Worm (Caenorhabditis elegans): ENCODE data around the gene C44C10.5.
A peak's percentile ranks its signal among the peaks of the same experiment; 100 is the strongest.

Gene C44C10.5

DNA sequence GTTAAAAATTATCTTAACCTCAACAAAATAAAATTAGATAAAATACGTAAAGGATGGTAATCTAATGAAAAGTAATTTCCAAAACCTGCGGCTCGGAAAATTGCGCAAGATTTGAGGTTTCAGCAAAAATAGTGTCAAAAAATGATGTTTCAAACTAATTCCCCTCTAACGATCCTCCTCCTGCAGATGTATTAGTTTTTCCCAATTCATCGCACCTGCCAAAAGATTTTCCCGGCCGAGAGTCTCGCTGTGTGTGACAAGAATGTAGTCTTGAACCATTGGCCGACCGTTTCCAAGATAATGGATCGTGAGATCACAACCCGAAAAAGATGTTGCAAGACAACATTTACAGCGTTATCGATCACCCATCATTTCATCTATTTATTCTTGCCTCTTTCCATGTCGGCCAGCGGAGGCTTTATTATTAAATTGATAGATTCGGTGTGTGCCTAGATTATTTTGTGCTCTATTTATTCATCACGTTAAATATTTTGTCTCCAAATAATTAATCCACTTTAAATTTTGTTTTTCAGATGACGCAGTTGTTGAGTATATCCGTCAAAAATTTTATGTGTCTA, at the start of gene C44C10.5, which contains the start of gene C44C10.10:
TSS of gene C44C10.5 (plus strand) at position 528 of the 578 bp plus-strand sequence.
TSS of gene C44C10.10 (plus strand) at position 301 of the 578 bp plus-strand sequence.
- no peak for TF ChIP-seq ref-1 (GFP tag; conservative IDR thresholded peaks at IDR 0.05)
- no peak for TF ChIP-seq flt-1 (GFP tag; IDR thresholded peaks at IDR 0.05)
- no peak for TF ChIP-seq ztf-23 (GFP tag; IDR thresholded peaks at IDR 0.05)
- no peak for TF ChIP-seq med-1 (GFP tag; optimal IDR thresholded peaks at IDR 0.05; ENCODE audit: insufficient read depth)
- TF ChIP-seq tab-1 (GFP tag; IDR thresholded peaks at IDR 0.05) = no peak
- no peak for TF ChIP-seq cog-1 (tag; optimal IDR thresholded peaks at IDR 0.05)
- TF ChIP-seq T22C8.4 (GFP tag; IDR thresholded peaks at IDR 0.05) = no peak
- no peak for TF ChIP-seq klf-2 (GFP tag; conservative IDR thresholded peaks at IDR 0.05)
- no peak for TF ChIP-seq ztf-29 (GFP tag; IDR thresholded peaks at IDR 0.05)

DNA sequence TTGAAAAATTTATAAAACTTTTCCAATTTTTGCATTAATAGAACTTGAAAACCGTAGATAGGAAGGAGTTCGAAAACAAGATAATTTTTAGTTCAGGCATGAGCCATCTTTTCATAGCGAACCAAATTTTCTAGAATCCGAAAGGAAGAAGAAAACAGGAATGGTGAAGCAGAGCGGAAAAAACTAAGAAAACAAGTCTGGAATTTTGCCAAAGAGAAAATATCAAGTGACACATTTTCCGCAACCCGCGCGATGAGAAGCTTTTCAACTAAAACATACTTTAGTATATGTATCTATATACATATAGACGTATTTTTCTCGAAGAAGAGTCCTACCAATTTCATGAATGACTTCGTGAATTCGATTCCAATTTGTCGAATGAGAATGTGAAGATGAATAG, 48.8 kb upstream of the C44C10.5 start:
- TF ChIP-seq ztf-29 (GFP tag; IDR thresholded peaks at IDR 0.05) = no peak
- no peak for TF ChIP-seq klf-2 (GFP tag; conservative IDR thresholded peaks at IDR 0.05)
- no peak for TF ChIP-seq ref-1 (GFP tag; conservative IDR thresholded peaks at IDR 0.05)
- TF ChIP-seq med-1 (GFP tag; optimal IDR thresholded peaks at IDR 0.05; ENCODE audit: insufficient read depth) = no peak
- TF ChIP-seq ztf-23 (GFP tag; IDR thresholded peaks at IDR 0.05) = no peak
- TF ChIP-seq tab-1 (GFP tag; IDR thresholded peaks at IDR 0.05) = no peak

DNA sequence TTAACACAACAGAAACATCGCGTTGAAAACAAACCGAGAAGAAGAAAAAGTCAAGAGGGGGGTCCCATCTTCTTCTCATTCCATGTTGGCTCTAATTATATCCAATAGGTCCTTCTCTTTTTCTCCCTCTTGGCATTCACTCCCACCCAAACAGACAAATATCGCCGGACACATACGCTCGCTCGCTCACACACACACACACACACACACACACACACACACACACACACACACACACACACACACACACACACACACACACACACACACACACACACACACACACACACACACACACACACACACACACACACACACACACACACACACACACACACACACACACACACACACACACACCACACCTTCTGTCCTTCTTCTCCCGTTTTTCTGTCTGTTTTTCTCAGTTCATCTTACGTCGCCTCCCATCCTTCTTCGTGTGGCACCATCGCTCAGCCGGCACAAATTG, 46.5 kb upstream of the C44C10.5 start, which contains the start of gene sto-4:
TSS of gene sto-4 (plus strand) at position 360 of the 469 bp plus-strand sequence.
- TF ChIP-seq klf-2 (GFP tag; conservative IDR thresholded peaks at IDR 0.05) = 0 out of 2 replicates have a peak, but pooled peaks have one; percentile 31
- 0 out of 2 replicates have a peak, but pooled peaks have one; percentile 51 for TF ChIP-seq ztf-23 (GFP tag; IDR thresholded peaks at IDR 0.05)
- peak; percentile 72; the same call in 1 of the 2 replicates for TF ChIP-seq flt-1 (GFP tag; IDR thresholded peaks at IDR 0.05)
- peak; percentile 62 for TF ChIP-seq cog-1 (tag; optimal IDR thresholded peaks at IDR 0.05)

DNA sequence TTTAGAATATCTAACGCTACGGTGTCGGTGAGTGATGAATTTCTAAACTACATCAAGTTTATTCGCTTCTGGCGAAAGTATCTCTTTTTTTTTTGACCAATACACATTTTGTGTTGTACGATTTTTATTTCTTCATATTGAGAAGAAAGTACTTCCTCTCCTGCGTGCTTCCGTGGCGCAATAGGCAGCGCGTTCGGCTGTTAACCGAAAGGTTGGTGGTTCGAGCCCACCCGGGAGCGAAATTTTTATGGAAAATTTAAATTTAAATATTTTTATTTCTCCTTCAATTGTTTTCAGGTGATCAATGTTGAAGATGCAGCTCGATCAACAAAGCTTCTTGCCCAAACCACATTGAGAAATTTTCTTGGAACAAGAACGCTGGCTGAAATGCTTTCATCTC, 44.8 kb upstream of the C44C10.5 start:
- TF ChIP-seq flt-1 (GFP tag; IDR thresholded peaks at IDR 0.05) = 0 out of 2 replicates have a peak, but pooled peaks have one; percentile 39
- no peak for TF ChIP-seq ref-1 (GFP tag; conservative IDR thresholded peaks at IDR 0.05)
- peak; percentile 55; the same call in 1 of the 2 replicates for TF ChIP-seq T22C8.4 (GFP tag; IDR thresholded peaks at IDR 0.05)
- no peak for TF ChIP-seq ztf-23 (GFP tag; IDR thresholded peaks at IDR 0.05)
- no peak for TF ChIP-seq ztf-29 (GFP tag; IDR thresholded peaks at IDR 0.05)
- no peak for TF ChIP-seq cog-1 (tag; optimal IDR thresholded peaks at IDR 0.05)

DNA sequence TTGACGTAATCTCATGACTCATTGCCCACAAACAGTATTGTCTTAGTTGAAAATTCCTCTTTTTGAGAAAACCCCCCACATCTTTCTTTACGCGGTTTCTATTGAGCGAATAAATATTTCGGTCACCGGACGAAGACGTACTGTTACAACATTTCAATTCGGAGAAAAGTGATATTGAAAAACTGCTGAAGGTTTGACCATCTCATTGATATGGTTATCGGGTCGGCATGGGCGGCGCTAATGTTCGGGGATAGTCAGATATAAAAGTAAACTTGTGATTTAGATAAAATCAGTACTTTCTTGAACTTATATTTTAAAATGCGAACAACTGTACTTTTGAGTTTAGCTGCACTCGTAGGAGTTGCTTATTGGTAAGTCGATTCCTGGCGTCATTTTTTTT, 43.2 kb upstream of the C44C10.5 start, which contains the start of gene T04F8.8:
TSS of gene T04F8.8 (plus strand) at position 301 of the 400 bp plus-strand sequence.
- TF ChIP-seq klf-2 (GFP tag; conservative IDR thresholded peaks at IDR 0.05) (no peak), ref-1 (GFP tag; conservative IDR thresholded peaks at IDR 0.05) (no peak), ztf-29 (GFP tag; IDR thresholded peaks at IDR 0.05) (no peak), med-1 (GFP tag; optimal IDR thresholded peaks at IDR 0.05; ENCODE audit: insufficient read depth) (no peak), ztf-23 (GFP tag; IDR thresholded peaks at IDR 0.05) (no peak), flt-1 (GFP tag; IDR thresholded peaks at IDR 0.05) (no peak), cog-1 (tag; optimal IDR thresholded peaks at IDR 0.05) (no peak), T22C8.4 (GFP tag; IDR thresholded peaks at IDR 0.05) (no peak), tab-1 (GFP tag; IDR thresholded peaks at IDR 0.05) (no peak)

DNA sequence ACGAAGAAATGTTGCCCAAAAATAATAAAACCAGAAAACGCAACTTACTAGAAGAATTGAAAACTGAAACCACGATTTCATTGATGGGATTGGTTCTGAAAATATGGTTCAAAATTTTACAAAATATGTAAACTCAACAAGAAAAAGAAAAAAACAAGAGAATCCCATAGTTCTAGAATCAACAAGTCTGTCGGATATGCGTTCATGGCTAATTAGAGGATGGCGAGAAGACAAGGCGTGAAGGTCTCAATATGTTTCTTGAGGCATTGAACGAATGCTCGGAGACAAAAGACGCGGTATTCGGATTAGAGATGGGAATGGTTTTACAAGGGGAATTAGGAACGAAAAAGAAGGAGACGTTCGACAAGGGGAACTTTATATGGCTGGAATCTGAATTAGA, 39.6 kb upstream of the C44C10.5 start, which contains the start of gene cutl-11:
TSS of gene cutl-11 (minus strand) at position 101 of the 400 bp plus-strand sequence.
- no peak for TF ChIP-seq tab-1 (GFP tag; IDR thresholded peaks at IDR 0.05)
- no peak for TF ChIP-seq ztf-29 (GFP tag; IDR thresholded peaks at IDR 0.05)
- TF ChIP-seq T22C8.4 (GFP tag; IDR thresholded peaks at IDR 0.05) = no peak
- TF ChIP-seq med-1 (GFP tag; optimal IDR thresholded peaks at IDR 0.05; ENCODE audit: insufficient read depth) = no peak
- TF ChIP-seq klf-2 (GFP tag; conservative IDR thresholded peaks at IDR 0.05) = no peak
- no peak for TF ChIP-seq cog-1 (tag; optimal IDR thresholded peaks at IDR 0.05)
- TF ChIP-seq ref-1 (GFP tag; conservative IDR thresholded peaks at IDR 0.05) = no peak
- no peak for TF ChIP-seq flt-1 (GFP tag; IDR thresholded peaks at IDR 0.05)
- TF ChIP-seq ztf-23 (GFP tag; IDR thresholded peaks at IDR 0.05) = no peak

DNA sequence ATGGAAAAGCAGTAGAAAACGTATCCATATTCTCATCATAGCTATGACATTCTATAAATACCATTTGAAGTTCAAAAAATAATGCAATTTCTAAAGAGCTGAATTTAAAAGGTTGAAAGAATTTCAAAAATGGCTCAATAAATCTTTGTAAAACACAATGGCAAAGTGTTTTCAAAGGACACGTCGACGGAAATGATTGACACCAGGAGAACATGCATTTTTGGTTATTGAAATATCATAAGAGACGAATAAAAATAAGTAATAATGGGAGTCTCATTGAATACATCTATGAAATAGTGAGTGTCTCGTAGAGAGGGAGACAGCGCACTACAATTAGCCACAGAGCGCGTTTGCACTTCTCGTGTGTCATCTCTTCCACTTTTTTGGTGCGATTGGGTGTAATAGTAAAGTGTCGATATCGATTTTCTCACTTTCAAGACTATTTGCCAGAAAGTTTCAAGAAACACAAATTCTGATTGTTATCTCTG, 33.8 kb upstream of the C44C10.5 start, which contains the start of gene T04F8.2:
TSS of gene T04F8.2 (minus strand) at position 51 of the 488 bp plus-strand sequence.
- TF ChIP-seq flt-1 (GFP tag; IDR thresholded peaks at IDR 0.05) (no peak), ztf-23 (GFP tag; IDR thresholded peaks at IDR 0.05) (no peak), cog-1 (tag; optimal IDR thresholded peaks at IDR 0.05) (peak; percentile 45), ref-1 (GFP tag; conservative IDR thresholded peaks at IDR 0.05) (no peak), med-1 (GFP tag; optimal IDR thresholded peaks at IDR 0.05; ENCODE audit: insufficient read depth) (no peak), T22C8.4 (GFP tag; IDR thresholded peaks at IDR 0.05) (peak; percentile 39; the same call in 1 of the 2 replicates), klf-2 (GFP tag; conservative IDR thresholded peaks at IDR 0.05) (no peak), ztf-29 (GFP tag; IDR thresholded peaks at IDR 0.05) (no peak), tab-1 (GFP tag; IDR thresholded peaks at IDR 0.05) (no peak)

DNA sequence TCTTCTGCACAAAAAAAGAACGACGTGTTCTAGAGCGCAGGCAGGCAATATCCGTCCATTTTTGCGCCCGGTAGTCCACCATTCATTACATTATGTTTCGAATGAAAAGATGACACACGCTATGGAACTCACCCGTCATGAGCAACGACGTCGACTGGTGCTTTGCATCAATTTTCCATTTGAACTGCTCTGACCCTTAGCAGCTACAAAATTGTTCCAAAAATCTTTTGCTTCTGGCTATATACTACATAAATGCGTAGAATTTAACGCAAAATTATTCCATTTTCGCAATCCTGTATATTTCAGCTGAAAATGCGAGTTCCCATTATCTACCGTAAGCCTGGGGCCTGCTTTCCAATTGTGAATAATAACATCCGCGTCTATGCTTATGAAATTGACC, 32.0 kb upstream of the C44C10.5 start, which contains the start of gene T04F8.3:
TSS of gene T04F8.3 (plus strand) at position 301 of the 400 bp plus-strand sequence.
- TF ChIP-seq klf-2 (GFP tag; conservative IDR thresholded peaks at IDR 0.05) = no peak
- no peak for TF ChIP-seq tab-1 (GFP tag; IDR thresholded peaks at IDR 0.05)
- TF ChIP-seq flt-1 (GFP tag; IDR thresholded peaks at IDR 0.05) = no peak
- no peak for TF ChIP-seq med-1 (GFP tag; optimal IDR thresholded peaks at IDR 0.05; ENCODE audit: insufficient read depth)
- TF ChIP-seq ztf-29 (GFP tag; IDR thresholded peaks at IDR 0.05) = no peak
- no peak for TF ChIP-seq T22C8.4 (GFP tag; IDR thresholded peaks at IDR 0.05)
- TF ChIP-seq ref-1 (GFP tag; conservative IDR thresholded peaks at IDR 0.05) = no peak
- no peak for TF ChIP-seq cog-1 (tag; optimal IDR thresholded peaks at IDR 0.05)
- no peak for TF ChIP-seq ztf-23 (GFP tag; IDR thresholded peaks at IDR 0.05)

DNA sequence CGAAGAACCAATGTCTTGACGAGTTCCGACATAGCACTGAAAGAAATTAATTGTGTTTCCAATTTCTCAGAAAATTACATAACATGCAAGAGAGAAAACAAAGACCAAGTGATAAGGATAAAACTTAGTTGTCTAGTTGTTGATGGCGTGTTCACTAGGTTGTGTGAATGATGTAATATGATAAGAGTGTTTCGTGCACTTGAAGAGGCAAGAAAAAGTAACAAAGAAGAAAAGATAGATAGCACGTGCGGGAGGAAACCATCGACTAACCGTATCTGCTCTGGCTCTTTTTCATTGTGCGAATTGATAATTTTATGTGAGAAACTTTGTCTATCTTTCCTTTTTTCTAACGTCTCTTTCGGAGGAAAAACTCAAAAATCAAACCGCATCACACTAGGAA, 28.7 kb upstream of the C44C10.5 start, which contains the start of gene sfxn-1.5:
TSS of gene sfxn-1.5 (minus strand) at position 36 of the 400 bp plus-strand sequence.
- TF ChIP-seq ref-1 (GFP tag; conservative IDR thresholded peaks at IDR 0.05) (no peak), med-1 (GFP tag; optimal IDR thresholded peaks at IDR 0.05; ENCODE audit: insufficient read depth) (no peak), klf-2 (GFP tag; conservative IDR thresholded peaks at IDR 0.05) (no peak), tab-1 (GFP tag; IDR thresholded peaks at IDR 0.05) (no peak), ztf-29 (GFP tag; IDR thresholded peaks at IDR 0.05) (no peak), ztf-23 (GFP tag; IDR thresholded peaks at IDR 0.05) (no peak)

All from whole organism, midembryonic.